Fruit fly (Drosophila melanogaster): Measurements from ENCODE around the gene Sidpn.

DNA sequence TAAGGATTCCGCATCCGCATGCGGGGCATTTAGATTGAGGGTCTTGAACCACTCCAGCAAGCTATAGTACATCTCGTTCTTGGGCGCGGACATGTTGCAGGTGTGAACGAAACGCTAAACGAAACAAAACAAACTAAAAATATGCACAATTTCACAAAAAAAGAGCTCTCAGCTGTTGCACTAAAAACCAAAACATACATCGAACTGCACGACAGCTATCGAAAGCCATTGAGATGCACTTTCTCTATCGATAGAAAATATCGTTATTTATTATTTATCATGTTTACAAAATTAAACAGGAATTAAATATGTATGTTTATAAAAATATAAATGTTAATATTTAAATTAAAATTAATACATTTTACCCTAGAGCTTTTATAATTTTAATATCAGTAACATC is 5.8 kb downstream of the Sidpn start, which contains the start of gene hook:
- TF ChIP-seq Eip75B (GFP tag; optimal IDR thresholded peaks at IDR 0.05), result no peak
- no peak for TF ChIP-seq dsx (GFP tag; optimal IDR thresholded peaks at IDR 0.05; ENCODE audit: poor library complexity, severe bottlenecking)
- TF ChIP-seq Blimp-1 (GFP tag; optimal IDR thresholded peaks at IDR 0.05), result no peak
- TF ChIP-seq CG11902 (GFP tag; optimal IDR thresholded peaks at IDR 0.05), result no peak
- no peak for TF ChIP-seq fd59A (GFP tag; optimal IDR thresholded peaks at IDR 0.05)
- no peak for TF ChIP-seq svp (GFP tag)

Measured in whole organism, prepupa.